Worm (Caenorhabditis elegans): ENCODE data around the gene M03B6.1.

M03B6.1 gene

ce11 chrX:13841277-13841676, at the start of gene M03B6.1:
M03B6.1 (plus strand) TSS chrX:13841610.
- no peak for TF ChIP-seq elt-2 (tag; optimal IDR thresholded peaks at IDR 0.05)
- TF ChIP-seq tbx-2 (tag; optimal IDR thresholded peaks at IDR 0.05): peak; percentile 42
- peak; percentile 5 for TF ChIP-seq lin-39 (tag; optimal IDR thresholded peaks at IDR 0.05)

- no peak for TF ChIP-seq lin-39 (tag; optimal IDR thresholded peaks at IDR 0.05)
- TF ChIP-seq nhr-237 (tag; optimal IDR thresholded peaks at IDR 0.05): no peak
- TF ChIP-seq ama-1 (optimal IDR thresholded peaks at IDR 0.05): no peak
- no peak for TF ChIP-seq nhr-23 (tag; optimal IDR thresholded peaks at IDR 0.05)
- no peak for TF ChIP-seq elt-2 (tag; optimal IDR thresholded peaks at IDR 0.05)
- TF ChIP-seq nfya-1 (tag; optimal IDR thresholded peaks at IDR 0.05; ENCODE audit: insufficient read depth): no peak
- no peak for TF ChIP-seq daf-12 (tag; optimal IDR thresholded peaks at IDR 0.05)
- TF ChIP-seq aly-2 (tag; optimal IDR thresholded peaks at IDR 0.05): no peak
- TF ChIP-seq fkh-2 (tag; optimal IDR thresholded peaks at IDR 0.05): no peak
- TF ChIP-seq nhr-43 (tag; optimal IDR thresholded peaks at IDR 0.05; ENCODE audit: poor library complexity, severe bottlenecking): no peak
- TF ChIP-seq ceh-82 (tag; optimal IDR thresholded peaks at IDR 0.05): no peak
- no peak for TF ChIP-seq egl-27 (tag; optimal IDR thresholded peaks at IDR 0.05)
- TF ChIP-seq pha-4 (tag; optimal IDR thresholded peaks at IDR 0.05): no peak
- TF ChIP-seq nhr-76 (tag; optimal IDR thresholded peaks at IDR 0.05): no peak
- TF ChIP-seq ztf-11 (tag; optimal IDR thresholded peaks at IDR 0.05): no peak
- TF ChIP-seq eor-1 (tag; optimal IDR thresholded peaks at IDR 0.05): no peak
- TF ChIP-seq lsy-12 (tag; optimal IDR thresholded peaks at IDR 0.05): no peak
- no peak for TF ChIP-seq mml-1 (tag; optimal IDR thresholded peaks at IDR 0.05)
- TF ChIP-seq nhr-28 (tag; optimal IDR thresholded peaks at IDR 0.05): no peak
- TF ChIP-seq elt-1 (tag; optimal IDR thresholded peaks at IDR 0.05): no peak
These were observed 47.9 kb upstream of the M03B6.1 start, which contains the start of gene ZK1086.2 for ce11 chrX:13793525-13793924. ZK1086.2 (minus strand) TSS chrX:13793625.

ce11 chrX:13803246-13803645, 38.2 kb upstream of the M03B6.1 start:
- no peak for TF ChIP-seq unc-62 (GFP tag; optimal IDR thresholded peaks at IDR 0.05)
- TF ChIP-seq elt-2 (tag; optimal IDR thresholded peaks at IDR 0.05): peak; percentile 71
- no peak for TF ChIP-seq unc-39 (tag; optimal IDR thresholded peaks at IDR 0.05)
- no peak for TF ChIP-seq elt-1 (tag; optimal IDR thresholded peaks at IDR 0.05)
- TF ChIP-seq aly-2 (tag; optimal IDR thresholded peaks at IDR 0.05): no peak
- TF ChIP-seq zag-1 (tag; optimal IDR thresholded peaks at IDR 0.05): no peak
- TF ChIP-seq nhr-11 (tag; optimal IDR thresholded peaks at IDR 0.05): no peak
- TF ChIP-seq eor-1 (tag; optimal IDR thresholded peaks at IDR 0.05): no peak
- TF ChIP-seq elt-3 (tag; optimal IDR thresholded peaks at IDR 0.05): no peak
- no peak for TF ChIP-seq ceh-28 (tag; optimal IDR thresholded peaks at IDR 0.05)
- peak; percentile 10 for TF ChIP-seq skn-1 (tag; optimal IDR thresholded peaks at IDR 0.05)
- TF ChIP-seq mml-1 (tag; optimal IDR thresholded peaks at IDR 0.05): no peak
- TF ChIP-seq R02D3.7 (tag; optimal IDR thresholded peaks at IDR 0.05): no peak
- TF ChIP-seq nfya-1 (tag; optimal IDR thresholded peaks at IDR 0.05; ENCODE audit: insufficient read depth): no peak
- TF ChIP-seq mdl-1 (tag; optimal IDR thresholded peaks at IDR 0.05): no peak
- no peak for TF ChIP-seq snpc-4 (tag; optimal IDR thresholded peaks at IDR 0.05)
- TF ChIP-seq lin-15B (tag; optimal IDR thresholded peaks at IDR 0.05): no peak
- no peak for TF ChIP-seq jun-1 (tag; optimal IDR thresholded peaks at IDR 0.05)
- TF ChIP-seq ceh-82 (tag; optimal IDR thresholded peaks at IDR 0.05): no peak
- no peak for TF ChIP-seq tbx-2 (tag; optimal IDR thresholded peaks at IDR 0.05)
- TF ChIP-seq hmg-11 (tag; optimal IDR thresholded peaks at IDR 0.05): no peak
- TF ChIP-seq ztf-11 (tag; optimal IDR thresholded peaks at IDR 0.05): no peak
- no peak for TF ChIP-seq nhr-23 (tag; optimal IDR thresholded peaks at IDR 0.05)
- no peak for TF ChIP-seq lin-39 (tag; optimal IDR thresholded peaks at IDR 0.05)
- TF ChIP-seq pqm-1 (tag; optimal IDR thresholded peaks at IDR 0.05): peak; percentile 72
- peak; percentile 2 for TF ChIP-seq pha-4 (tag; optimal IDR thresholded peaks at IDR 0.05)
- TF ChIP-seq nhr-43 (tag; optimal IDR thresholded peaks at IDR 0.05; ENCODE audit: poor library complexity, severe bottlenecking): no peak
- no peak for TF ChIP-seq nhr-28 (tag; optimal IDR thresholded peaks at IDR 0.05)
- TF ChIP-seq egl-5 (tag; optimal IDR thresholded peaks at IDR 0.05): no peak

ce11 chrX:13809773-13810172, 31.6 kb upstream of the M03B6.1 start, which contains the start of gene obr-3:
obr-3 (minus strand) TSS chrX:13809873.
- no peak for TF ChIP-seq lin-15B (tag; optimal IDR thresholded peaks at IDR 0.05)
- no peak for TF ChIP-seq lsy-12 (tag; optimal IDR thresholded peaks at IDR 0.05)
- no peak for TF ChIP-seq tbx-2 (tag; optimal IDR thresholded peaks at IDR 0.05)
- no peak for TF ChIP-seq ceh-82 (tag; optimal IDR thresholded peaks at IDR 0.05)
- TF ChIP-seq jun-1 (tag; optimal IDR thresholded peaks at IDR 0.05): no peak
- no peak for TF ChIP-seq skn-1 (tag; optimal IDR thresholded peaks at IDR 0.05)
- TF ChIP-seq fkh-10 (GFP tag; optimal IDR thresholded peaks at IDR 0.05): no peak
- TF ChIP-seq nhr-77 (tag; optimal IDR thresholded peaks at IDR 0.05): no peak
- TF ChIP-seq lin-39 (tag; optimal IDR thresholded peaks at IDR 0.05): no peak
- TF ChIP-seq mml-1 (tag; optimal IDR thresholded peaks at IDR 0.05): no peak
- no peak for TF ChIP-seq nhr-43 (tag; optimal IDR thresholded peaks at IDR 0.05; ENCODE audit: poor library complexity, severe bottlenecking)
- no peak for TF ChIP-seq nhr-237 (tag; optimal IDR thresholded peaks at IDR 0.05)
- no peak for TF ChIP-seq pha-4 (tag; optimal IDR thresholded peaks at IDR 0.05)
